Worm (Caenorhabditis elegans): Measurements from ENCODE around the gene mlc-3.

mlc-3 gene

ce11 chrIII:5554884-5555500 lies 9.8 kb upstream of the mlc-3 start, which contains the start of the genes nmad-1 and hach-1:
TSS of gene nmad-1 (minus strand) at chrIII:5554934.
TSS of gene hach-1 (plus strand) at chrIII:5555450.
- TF ChIP-seq nhr-6 (tag; optimal IDR thresholded peaks at IDR 0.05) (no peak), blmp-1 (tag; optimal IDR thresholded peaks at IDR 0.05; ENCODE audit: insufficient read depth) (peak; percentile 39), mdl-1 (tag; optimal IDR thresholded peaks at IDR 0.05) (no peak), crh-2 (tag; optimal IDR thresholded peaks at IDR 0.05) (peak; percentile 40), nhr-237 (tag; optimal IDR thresholded peaks at IDR 0.05) (no peak), F13H6.1 (tag; optimal IDR thresholded peaks at IDR 0.05) (peak; percentile 85), nhr-12 (tag; optimal IDR thresholded peaks at IDR 0.05) (no peak), nhr-77 (tag; optimal IDR thresholded peaks at IDR 0.05) (no peak), dmd-4 (tag; optimal IDR thresholded peaks at IDR 0.05) (no peak), nhr-10 (tag; optimal IDR thresholded peaks at IDR 0.05) (no peak), sem-4 (tag; optimal IDR thresholded peaks at IDR 0.05) (peak; percentile 88), unc-62 (GFP tag; optimal IDR thresholded peaks at IDR 0.05) (no peak), mbf-1 (tag; optimal IDR thresholded peaks at IDR 0.05) (no peak), nhr-21 (tag; optimal IDR thresholded peaks at IDR 0.05) (peak; percentile 14), lin-39 (tag; optimal IDR thresholded peaks at IDR 0.05) (no peak), R02D3.7 (tag; optimal IDR thresholded peaks at IDR 0.05) (no peak), skn-1 (tag; optimal IDR thresholded peaks at IDR 0.05) (peak; percentile 76), egl-27 (tag; optimal IDR thresholded peaks at IDR 0.05) (no peak), ama-1 (optimal IDR thresholded peaks at IDR 0.05) (no peak), lin-11 (tag; optimal IDR thresholded peaks at IDR 0.05) (peak; percentile 58), sma-3 (GFP tag; optimal IDR thresholded peaks at IDR 0.05) (peak; percentile 85), nhr-11 (tag; optimal IDR thresholded peaks at IDR 0.05) (peak; percentile 10), unc-39 (tag; optimal IDR thresholded peaks at IDR 0.05) (no peak), unc-55 (GFP tag; optimal IDR thresholded peaks at IDR 0.05) (peak; percentile 77), zag-1 (tag; optimal IDR thresholded peaks at IDR 0.05) (no peak), mab-5 (tag; optimal IDR thresholded peaks at IDR 0.05) (peak; percentile 69), ceh-16 (tag; optimal IDR thresholded peaks at IDR 0.05) (no peak), gmeb-1 (tag; optimal IDR thresholded peaks at IDR 0.05) (peak; percentile 79), Y55F3AM.14 (GFP tag; optimal IDR thresholded peaks at IDR 0.05) (no peak), C34F6.9 (tag; optimal IDR thresholded peaks at IDR 0.05) (peak; percentile 52), ceh-82 (tag; optimal IDR thresholded peaks at IDR 0.05) (no peak), elt-3 (tag; optimal IDR thresholded peaks at IDR 0.05) (no peak), nhr-23 (tag; optimal IDR thresholded peaks at IDR 0.05) (no peak), nhr-129 (tag; optimal IDR thresholded peaks at IDR 0.05) (peak; percentile 27), ztf-1 (GFP tag; conservative IDR thresholded peaks at IDR 0.05) (no peak), alr-1 (tag; optimal IDR thresholded peaks at IDR 0.05) (no peak), nhr-25 (tag; optimal IDR thresholded peaks at IDR 0.05) (peak; percentile 70), peb-1 (tag; optimal IDR thresholded peaks at IDR 0.05) (no peak), lin-13 (GFP tag; optimal IDR thresholded peaks at IDR 0.05) (peak; percentile 61), lsy-2 (tag; optimal IDR thresholded peaks at IDR 0.05) (peak; percentile 20 to 85), fos-1 (tag; optimal IDR thresholded peaks at IDR 0.05) (peak; percentile 28), aly-2 (tag; optimal IDR thresholded peaks at IDR 0.05) (no peak), ZK546.5 (tag; optimal IDR thresholded peaks at IDR 0.05) (no peak), sma-9 (GFP tag; optimal IDR thresholded peaks at IDR 0.05) (peak; percentile 87), sma-9 (tag; optimal IDR thresholded peaks at IDR 0.05) (no peak), ztf-11 (tag; optimal IDR thresholded peaks at IDR 0.05) (no peak), elt-1 (tag; optimal IDR thresholded peaks at IDR 0.05) (no peak), snpc-4 (tag; optimal IDR thresholded peaks at IDR 0.05) (peak; percentile 47), ztf-4 (tag; optimal IDR thresholded peaks at IDR 0.05) (peak; percentile 56)
